Comparison of ENCODE assay signal across 1 worm cellular context in the genomic region with DNA sequence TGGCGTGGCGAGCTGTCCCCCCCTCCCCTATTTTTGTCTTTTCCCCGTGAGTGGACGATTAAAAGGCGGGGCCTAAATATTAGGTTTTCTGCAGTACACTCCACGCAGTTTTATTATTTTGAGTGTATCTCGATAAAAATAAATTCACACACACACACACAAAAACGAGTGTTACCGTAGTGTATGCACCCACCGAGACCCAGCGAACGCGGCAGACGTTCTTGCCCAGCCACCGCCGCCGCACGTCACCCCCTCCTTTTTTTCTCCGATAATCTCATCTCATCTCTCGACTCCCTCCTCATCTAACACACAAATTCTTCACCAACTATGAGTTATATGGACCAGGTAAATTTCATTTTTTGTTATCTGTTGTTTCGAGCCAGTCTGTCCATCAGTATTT.
A peak's percentile ranks its signal among the peaks of the same experiment; 100 is the strongest.
TF ChIP-seq lines count a peak whose summit lies in the region.

A gene (plus strand): TSS at position 212 of the 400 bp plus-strand sequence.

TF ChIP-seq in whole organism, L4 larva, 104 proteins besides CTCF, POLR2A, EP300 and RAD21 (continued from another document):
- peak; percentile 43 for TF ChIP-seq hlh-30 (tag; optimal IDR thresholded peaks at IDR 0.05; lab: Kevin White, UChicago; ENCODE audit: insufficient read depth)
- TF ChIP-seq cey-2 (tag; optimal IDR thresholded peaks at IDR 0.05; lab: Kevin White, UChicago; ENCODE audit: borderline replicate concordance, insufficient read depth), result no peak
- no peak for TF ChIP-seq dve-1 (tag; optimal IDR thresholded peaks at IDR 0.05; lab: Kevin White, UChicago; ENCODE audit: insufficient read depth)
- peak; percentile 70 for TF ChIP-seq aha-1 (tag; lab: Kevin White, UChicago)
- no peak for TF ChIP-seq zfp-2 (tag; optimal IDR thresholded peaks at IDR 0.05; lab: Kevin White, UChicago)
- no peak for TF ChIP-seq set-16 (GFP tag; IDR thresholded peaks at IDR 0.05; lab: Robert Waterston, UW)
- TF ChIP-seq hlh-11 (tag; optimal IDR thresholded peaks at IDR 0.05; lab: Kevin White, UChicago), result peak; percentile 30
- TF ChIP-seq madf-9 (GFP tag; conservative IDR thresholded peaks at IDR 0.05; lab: Robert Waterston, UW), result 0 out of 2 replicates have a peak, but pooled peaks have one; percentile 16
- TF ChIP-seq rbr-2 (tag; optimal IDR thresholded peaks at IDR 0.05; lab: Kevin White, UChicago), result peak; percentile 35
- 0 out of 2 replicates have a peak, but pooled peaks have one; percentile 29 for TF ChIP-seq ctbp-1 (GFP tag; IDR thresholded peaks at IDR 0.05; lab: Robert Waterston, UW)
TF ChIP-seq in whole organism, L4 larva: peak in this region for 18.
